Worm (Caenorhabditis elegans) whole organism, young adult: ENCODE results near the gene F52G3.8.
A peak's percentile ranks its signal among the peaks of the same experiment; 100 is the strongest.

Experiments used
- B0019.2 ChIP-seq: fragments of 200-800 bp; sonication (Bioruptor generic); conservative IDR thresholded peaks from 2 replicates; pipeline ENCODE4 v1.3.6; 2022; ENCODE audit warnings: missing genetic modification reagents, missing genetic modification characterization, missing compliant biosample characterization
- B0336.3 ChIP-seq: fragments of 200-800 bp; sonication (Bioruptor generic); IDR thresholded peaks from 2 replicates; pipeline ENCODE4 v1.3.6; 2022; ENCODE audit warnings: missing genetic modification characterization, missing compliant biosample characterization
- C06A6.2 ChIP-seq: fragments of 200-800 bp; sonication (Bioruptor generic); conservative IDR thresholded peaks from 2 replicates; pipeline ENCODE4 v1.3.6; 2022; ENCODE audit warnings: missing genetic modification characterization, missing compliant biosample characterization
- F33H1.4 ChIP-seq: fragments of 200-800 bp; sonication (Bioruptor generic); IDR thresholded peaks from 2 replicates; pipeline ENCODE4 v1.3.6; 2022; ENCODE audit warnings: missing genetic modification reagents, missing genetic modification characterization, missing compliant biosample characterization
- F49E8.2 ChIP-seq: sonication (generic microtip); optimal IDR thresholded peaks from 3 replicates; lab custom pipeline; 2017; ENCODE audit warnings: missing genetic modification characterization, mild to moderate bottlenecking, missing compliant biosample characterization, antibody characterized with exemption, moderate library complexity; ENCODE audit not compliant: insufficient read depth
- F55B11.4 ChIP-seq: sonication (generic microtip); optimal IDR thresholded peaks from 2 replicates; lab custom pipeline; 2016; ENCODE audit warnings: missing compliant biosample characterization, missing genetic modification characterization, borderline replicate concordance; ENCODE audit not compliant: insufficient read depth
- K12H6.12 ChIP-seq: fragments of 200-800 bp; sonication (Bioruptor generic); optimal IDR thresholded peaks from 2 replicates; lab custom pipeline; 2018; ENCODE audit warnings: mild to moderate bottlenecking, missing genetic modification characterization, missing compliant biosample characterization
- T26A5.8 ChIP-seq: sonication (generic microtip); optimal IDR thresholded peaks from 2 replicates; lab custom pipeline; 2016; ENCODE audit warnings: missing genetic modification characterization, missing compliant biosample characterization
- Y95B8A.8 ChIP-seq: fragments of 200-800 bp; sonication (Bioruptor generic); IDR thresholded peaks from 2 replicates; pipeline ENCODE4 v1.3.6; 2022; ENCODE audit warnings: missing genetic modification reagents, missing genetic modification characterization, missing compliant biosample characterization
- attf-6 ChIP-seq: fragments of 200-800 bp; sonication (Bioruptor generic); IDR thresholded peaks from 2 replicates; pipeline ENCODE4 v1.3.6; 2022; ENCODE audit warnings: missing genetic modification reagents, missing genetic modification characterization, missing compliant biosample characterization
- bed-1 ChIP-seq: fragments of 200-800 bp; sonication (Bioruptor generic); IDR thresholded peaks from 2 replicates; pipeline ENCODE4 v1.3.6; 2022; ENCODE audit warnings: missing genetic modification reagents, missing genetic modification characterization, missing compliant biosample characterization
- ccch-3 ChIP-seq: fragments of 200-800 bp; sonication (Bioruptor generic); optimal IDR thresholded peaks from 2 replicates; lab custom pipeline; 2018; ENCODE audit warnings: mild to moderate bottlenecking, missing genetic modification characterization, missing compliant biosample characterization
- ceh-79 ChIP-seq: sonication (generic microtip); optimal IDR thresholded peaks from 2 replicates; lab custom pipeline; 2017; ENCODE audit warnings: mild to moderate bottlenecking, missing genetic modification characterization, missing compliant biosample characterization
- dox-1 ChIP-seq: fragments of 200-800 bp; sonication (Bioruptor generic); IDR thresholded peaks from 2 replicates; pipeline ENCODE4 v1.3.6; 2022; ENCODE audit warnings: missing genetic modification reagents, missing genetic modification characterization, missing compliant biosample characterization
- dpl-1 ChIP-seq: fragments of 150-350 bp; optimal IDR thresholded peaks from 2 replicates; lab custom pipeline; 2014; ENCODE audit warnings: missing biosample characterization, missing genetic modification reagents, missing genetic modification characterization
- egl-18 ChIP-seq: fragments of 200-800 bp; sonication (Bioruptor generic); IDR thresholded peaks from 2 replicates; pipeline ENCODE4 v1.3.6; 2022; ENCODE audit warnings: missing genetic modification reagents, missing genetic modification characterization, missing compliant biosample characterization
- ekl-4 ChIP-seq: fragments of 200-800 bp; sonication (Bioruptor generic); IDR thresholded peaks from 2 replicates; pipeline ENCODE4 v1.3.6; 2022; ENCODE audit warnings: missing genetic modification reagents, missing genetic modification characterization, missing compliant biosample characterization
- fkh-3 ChIP-seq: sonication (generic microtip); optimal IDR thresholded peaks from 2 replicates; lab custom pipeline; 2016; ENCODE audit warnings: mild to moderate bottlenecking, missing genetic modification characterization, missing compliant biosample characterization
- gei-17 ChIP-seq: fragments of 200-800 bp; sonication (Bioruptor generic); optimal IDR thresholded peaks from 2 replicates; lab custom pipeline; 2018; ENCODE audit warnings: mild to moderate bottlenecking, missing genetic modification characterization, missing compliant biosample characterization
- hlh-26 ChIP-seq: fragments of 200-800 bp; sonication (Bioruptor generic); conservative IDR thresholded peaks from 2 replicates; pipeline ENCODE4 v1.3.6; 2022; ENCODE audit warnings: missing genetic modification reagents, missing genetic modification characterization, missing compliant biosample characterization
- hmg-1.2 ChIP-seq: fragments of 200-800 bp; sonication (Bioruptor generic); IDR thresholded peaks from 2 replicates; pipeline ENCODE4 v1.3.6; 2022; ENCODE audit warnings: missing genetic modification reagents, missing genetic modification characterization, missing compliant biosample characterization
- lin-26 ChIP-seq: fragments of 200-800 bp; sonication (Bioruptor generic); IDR thresholded peaks from 2 replicates; pipeline ENCODE4 v1.3.6; 2022; ENCODE audit warnings: missing genetic modification reagents, missing genetic modification characterization, missing compliant biosample characterization
- lin-40 ChIP-seq: sonication (generic microtip); optimal IDR thresholded peaks from 2 replicates; lab custom pipeline; 2016; ENCODE audit warnings: missing genetic modification characterization, mild to moderate bottlenecking, missing compliant biosample characterization, missing genotype, missing genetic modification reagents
- lsl-1 ChIP-seq: fragments of 200-800 bp; sonication (Bioruptor generic); optimal IDR thresholded peaks from 2 replicates; lab custom pipeline; 2018; ENCODE audit warnings: mild to moderate bottlenecking, missing genetic modification characterization, moderate library complexity, missing compliant biosample characterization
- madf-6 ChIP-seq: fragments of 200-800 bp; sonication (Bioruptor generic); IDR thresholded peaks from 2 replicates; pipeline ENCODE4 v1.3.6; 2022; ENCODE audit warnings: missing genetic modification reagents, missing genetic modification characterization, missing compliant biosample characterization
- madf-8 ChIP-seq: fragments of 200-800 bp; sonication (Bioruptor generic); conservative IDR thresholded peaks from 2 replicates; pipeline ENCODE4 v1.3.6; 2022; ENCODE audit warnings: missing genetic modification reagents, missing genetic modification characterization, missing compliant biosample characterization
- mcd-1 ChIP-seq: fragments of 200-800 bp; sonication (Bioruptor generic); IDR thresholded peaks from 2 replicates; pipeline ENCODE4 v1.3.6; 2022; ENCODE audit warnings: missing genetic modification reagents, missing genetic modification characterization, missing compliant biosample characterization
- mes-4 ChIP-seq: sonication (generic microtip); optimal IDR thresholded peaks from 2 replicates; lab custom pipeline; 2016; ENCODE audit warnings: missing genotype, missing genetic modification characterization, missing compliant biosample characterization
- rpc-1 ChIP-seq, 2 experiments: fragments of 150-350 bp in 1 of 2; sonication (generic microtip) in 1 of 2; optimal IDR thresholded peaks; 2 replicates each; lab custom pipeline; 2014 to 2018; ENCODE audit warnings: missing biosample characterization in 1 of 2, missing genetic modification characterization in 1 of 2, missing genetic modification reagents in 1 of 2, missing genotype in 1 of 2
- sea-2 ChIP-seq: fragments of 200-800 bp; sonication (Bioruptor generic); IDR thresholded peaks from 2 replicates; pipeline ENCODE4 v1.3.6; 2022; ENCODE audit warnings: missing genetic modification characterization, missing compliant biosample characterization
- snpc-1.1 ChIP-seq: sonication (generic microtip); optimal IDR thresholded peaks from 2 replicates; lab custom pipeline; 2017; ENCODE audit warnings: missing genetic modification characterization, mild to moderate bottlenecking, missing compliant biosample characterization, antibody characterized with exemption, moderate library complexity, missing genotype, missing genetic modification reagents; ENCODE audit not compliant: insufficient read depth
- snpc-4 ChIP-seq, 5 experiments: fragments of 150-350 bp in 1 of 5; sonication (generic microtip) in 4 of 5; optimal IDR thresholded peaks; 2 replicates each; lab custom pipeline; 2014 to 2018; ENCODE audit warnings: missing genetic modification characterization in 5 of 5, missing biosample characterization in 3 of 5, antibody characterized with exemption in 2 of 5, mild to moderate bottlenecking in 2 of 5, missing compliant biosample characterization in 2 of 5, missing genotype in 2 of 5, moderate library complexity in 2 of 5, missing genetic modification reagents in 1 of 5
- somi-1 ChIP-seq: fragments of 200-800 bp; sonication (Bioruptor generic); optimal IDR thresholded peaks from 2 replicates; lab custom pipeline; 2018; ENCODE audit warnings: mild to moderate bottlenecking, missing genetic modification characterization, missing compliant biosample characterization
- sptf-2 ChIP-seq: fragments of 200-800 bp; sonication (Bioruptor generic); optimal IDR thresholded peaks from 2 replicates; lab custom pipeline; 2018; ENCODE audit warnings: mild to moderate bottlenecking, missing genetic modification characterization, missing compliant biosample characterization
- tbx-9 ChIP-seq: sonication (generic microtip); optimal IDR thresholded peaks from 2 replicates; lab custom pipeline; 2016; ENCODE audit warnings: borderline replicate concordance, missing genetic modification characterization, inconsistent platforms, missing compliant biosample characterization
- tlf-1 ChIP-seq: fragments of 200-800 bp; sonication (Bioruptor generic); optimal IDR thresholded peaks from 2 replicates; lab custom pipeline; 2018; ENCODE audit warnings: mild to moderate bottlenecking, missing genetic modification characterization, missing compliant biosample characterization
- zim-3 ChIP-seq: sonication (generic microtip); optimal IDR thresholded peaks from 2 replicates; lab custom pipeline; 2017; ENCODE audit warnings: mild to moderate bottlenecking, missing genetic modification characterization, moderate library complexity, missing compliant biosample characterization
- ztf-22 ChIP-seq: fragments of 200-800 bp; sonication (Bioruptor generic); optimal IDR thresholded peaks from 2 replicates; lab custom pipeline; 2018; ENCODE audit warnings: mild to moderate bottlenecking, missing genetic modification characterization, moderate library complexity, missing compliant biosample characterization
- ztf-25 ChIP-seq: fragments of 200-800 bp; sonication (Bioruptor generic); IDR thresholded peaks from 2 replicates; pipeline ENCODE4 v1.3.6; 2022; ENCODE audit warnings: missing genetic modification reagents, missing genetic modification characterization, missing compliant biosample characterization
- ztf-3 ChIP-seq: fragments of 200-800 bp; sonication (Bioruptor generic); optimal IDR thresholded peaks from 2 replicates; lab custom pipeline; 2018; ENCODE audit warnings: mild to moderate bottlenecking, missing genetic modification characterization, missing compliant biosample characterization

Gene F52G3.8

ce11 chrX:16928087-16928486 is 24.7 kb downstream of the F52G3.8 start (continued):
- TF ChIP-seq ztf-25 (GFP tag; lab: Robert Waterston, UW) (peak; percentile 85), ztf-3 (GFP tag; lab: Kevin White, UChicago) (no peak), ekl-4 (no peak), B0019.2 (GFP tag; lab: Robert Waterston, UW) (no peak), tlf-1 (GFP tag; lab: Kevin White, UChicago) (no peak), rpc-1 (optimal IDR thresholded peaks at IDR 0.05; lab: Kevin White, UChicago) (peak; percentile 69), rpc-1 (tag; optimal IDR thresholded peaks at IDR 0.05; lab: Kevin White, UChicago) (peak; percentile 88), C06A6.2 (GFP tag; lab: Robert Waterston, UW) (no peak), ceh-79 (no peak), lin-40 (tag; lab: Kevin White, UChicago) (no peak), tbx-9 (tag; lab: Kevin White, UChicago) (no peak), dox-1 (peak; percentile 70; the same call in 1 of the 2 replicates), Y95B8A.8 (GFP tag; lab: Robert Waterston, UW) (no peak), mcd-1 (GFP tag; lab: Robert Waterston, UW) (peak; percentile 40; the same call in 1 of the 2 replicates), sptf-2 (GFP tag; lab: Kevin White, UChicago) (no peak), mes-4 (peak; percentile 32), sea-2 (no peak), attf-6 (peak; percentile 35; the same call in 1 of the 2 replicates), dpl-1 (no peak), lsl-1 (GFP tag; lab: Kevin White, UChicago) (no peak), ztf-22 (no peak), B0336.3 (GFP tag; lab: Robert Waterston, UW) (no peak), F55B11.4 (tag; lab: Kevin White, UChicago) (no peak), snpc-1.1 (tag; lab: Kevin White, UChicago) (peak; percentile 8), madf-6 (GFP tag; lab: Robert Waterston, UW) (peak; percentile 39; the same call in 1 of the 2 replicates), egl-18 (GFP tag; lab: Robert Waterston, UW) (peak; percentile 62; the same call in 1 of the 2 replicates), F33H1.4 (GFP tag; lab: Robert Waterston, UW) (no peak), hlh-26 (GFP tag; lab: Robert Waterston, UW) (no peak), T26A5.8 (tag; lab: Kevin White, UChicago) (no peak), madf-8 (GFP tag; lab: Robert Waterston, UW) (no peak)
- TF ChIP-seq, all 124 proteins: peak for 51

- no peak for TF ChIP-seq zim-3 (tag; lab: Kevin White, UChicago)
- TF ChIP-seq snpc-4 (GFP tag; optimal IDR thresholded peaks at IDR 0.05; lab: Kevin White, UChicago), result no peak
- peak in 1 of 4 experiments; percentile 86 for TF ChIP-seq snpc-4 (tag; optimal IDR thresholded peaks at IDR 0.05; lab: Kevin White, UChicago)
- TF ChIP-seq F33H1.4 (GFP tag; lab: Robert Waterston, UW), result no peak
- TF ChIP-seq ccch-3 (GFP tag; lab: Kevin White, UChicago), result no peak
- peak; percentile 9 for TF ChIP-seq snpc-1.1 (tag; lab: Kevin White, UChicago)
- no peak for TF ChIP-seq lin-26 (GFP tag; lab: Robert Waterston, UW)
Measured at ce11 chrX:16925343-16925742, 27.4 kb downstream of the F52G3.8 start.

- TF ChIP-seq lin-40 (tag; lab: Kevin White, UChicago) (no peak), F49E8.2 (tag; lab: Kevin White, UChicago) (no peak), somi-1 (GFP tag; lab: Kevin White, UChicago) (no peak), gei-17 (GFP tag; lab: Kevin White, UChicago) (no peak), hmg-1.2 (GFP tag; lab: Robert Waterston, UW) (no peak), K12H6.12 (tag; lab: Kevin White, UChicago) (no peak), bed-1 (GFP tag; lab: Robert Waterston, UW) (no peak), ekl-4 (no peak), fkh-3 (tag; lab: Kevin White, UChicago) (no peak)
Measured at ce11 chrX:16923636-16924035, 29.1 kb downstream of the F52G3.8 start, which contains the start of gene C30E1.4. Gene C30E1.4 (plus strand): TSS chrX:16923936.
